Worm (Caenorhabditis elegans) whole organism, young adult: ENCODE measurements around the gene str-250.
A peak's percentile ranks its signal among the peaks of the same experiment; 100 is the strongest.

Experiments
- B0019.2 ChIP-seq: fragments of 200-800 bp; sonication (Bioruptor generic); conservative IDR thresholded peaks from 2 replicates; pipeline ENCODE4 v1.3.6; 2022; ENCODE audit warnings: missing genetic modification reagents, missing genetic modification characterization, missing compliant biosample characterization
- B0261.1 ChIP-seq: sonication (generic microtip); optimal IDR thresholded peaks from 2 replicates; lab custom pipeline; 2016; ENCODE audit warnings: mild to moderate bottlenecking, missing genetic modification characterization, moderate library complexity, missing compliant biosample characterization
- B0336.3 ChIP-seq: fragments of 200-800 bp; sonication (Bioruptor generic); IDR thresholded peaks from 2 replicates; pipeline ENCODE4 v1.3.6; 2022; ENCODE audit warnings: missing genetic modification characterization, missing compliant biosample characterization
- C06A6.2 ChIP-seq: fragments of 200-800 bp; sonication (Bioruptor generic); conservative IDR thresholded peaks from 2 replicates; pipeline ENCODE4 v1.3.6; 2022; ENCODE audit warnings: missing genetic modification characterization, missing compliant biosample characterization
- D2030.7 ChIP-seq: fragments of 200-800 bp; sonication (Bioruptor generic); IDR thresholded peaks from 2 replicates; pipeline ENCODE4 v1.3.6; 2022; ENCODE audit warnings: missing genetic modification reagents, missing genetic modification characterization, missing compliant biosample characterization
- F37B4.10 ChIP-seq: fragments of 200-800 bp; sonication (Bioruptor generic); IDR thresholded peaks from 2 replicates; pipeline ENCODE4 v1.3.6; 2022; ENCODE audit warnings: missing genetic modification characterization, missing compliant biosample characterization
- F49E8.2 ChIP-seq: sonication (generic microtip); optimal IDR thresholded peaks from 3 replicates; lab custom pipeline; 2017; ENCODE audit warnings: missing genetic modification characterization, mild to moderate bottlenecking, missing compliant biosample characterization, antibody characterized with exemption, moderate library complexity; ENCODE audit not compliant: insufficient read depth
- Y53F4B.3 ChIP-seq: fragments of 200-800 bp; sonication (Bioruptor generic); IDR thresholded peaks from 2 replicates; pipeline ENCODE4 v1.3.6; 2022; ENCODE audit warnings: missing genetic modification reagents, missing genetic modification characterization, missing compliant biosample characterization
- akir-1 ChIP-seq: fragments of 200-800 bp; sonication (Bioruptor generic); optimal IDR thresholded peaks from 2 replicates; lab custom pipeline; 2018; ENCODE audit warnings: mild to moderate bottlenecking, missing genetic modification characterization, moderate library complexity, missing compliant biosample characterization
- ama-1 ChIP-seq, 3 experiments: fragments of 150-350 bp in 1 of 3; sonication (generic microtip) in 2 of 3; optimal IDR thresholded peaks; 2 replicates each; lab custom pipeline; 2014 to 2018; ENCODE audit warnings: missing biosample characterization in 2 of 3, missing genetic modification characterization in 2 of 3, missing genetic modification reagents in 2 of 3
- aptf-2 ChIP-seq: fragments of 200-800 bp; sonication (Bioruptor generic); conservative IDR thresholded peaks from 2 replicates; pipeline ENCODE4 v1.3.6; 2022; ENCODE audit warnings: missing genetic modification reagents, missing genetic modification characterization, missing compliant biosample characterization
- atf-7 ChIP-seq: sonication (generic microtip); optimal IDR thresholded peaks from 2 replicates; lab custom pipeline; 2017; ENCODE audit warnings: mild to moderate bottlenecking, missing genetic modification characterization, missing compliant biosample characterization
- attf-3 ChIP-seq: fragments of 200-800 bp; sonication (Bioruptor generic); conservative IDR thresholded peaks from 2 replicates; pipeline ENCODE4 v1.3.6; 2022; ENCODE audit warnings: missing genetic modification reagents, missing genetic modification characterization, missing compliant biosample characterization
- attf-6 ChIP-seq: fragments of 200-800 bp; sonication (Bioruptor generic); IDR thresholded peaks from 2 replicates; pipeline ENCODE4 v1.3.6; 2022; ENCODE audit warnings: missing genetic modification reagents, missing genetic modification characterization, missing compliant biosample characterization
- ccch-3 ChIP-seq: fragments of 200-800 bp; sonication (Bioruptor generic); optimal IDR thresholded peaks from 2 replicates; lab custom pipeline; 2018; ENCODE audit warnings: mild to moderate bottlenecking, missing genetic modification characterization, missing compliant biosample characterization
- cebp-2 ChIP-seq: fragments of 200-800 bp; sonication (Bioruptor generic); IDR thresholded peaks from 2 replicates; pipeline ENCODE4 v1.3.6; 2022; ENCODE audit warnings: missing genetic modification characterization, missing compliant biosample characterization
- ceh-100 ChIP-seq: fragments of 200-800 bp; sonication (Bioruptor generic); IDR thresholded peaks from 2 replicates; pipeline ENCODE4 v1.3.6; 2022; ENCODE audit warnings: missing genetic modification reagents, missing genetic modification characterization, missing compliant biosample characterization
- ceh-79 ChIP-seq: sonication (generic microtip); optimal IDR thresholded peaks from 2 replicates; lab custom pipeline; 2017; ENCODE audit warnings: mild to moderate bottlenecking, missing genetic modification characterization, missing compliant biosample characterization
- egrh-3 ChIP-seq: fragments of 200-800 bp; sonication (Bioruptor generic); IDR thresholded peaks from 2 replicates; pipeline ENCODE4 v1.3.6; 2022; ENCODE audit warnings: missing genetic modification reagents, missing genetic modification characterization, missing compliant biosample characterization
- ets-4 ChIP-seq: fragments of 200-800 bp; sonication (Bioruptor generic); optimal IDR thresholded peaks from 2 replicates; lab custom pipeline; 2018; ENCODE audit warnings: mild to moderate bottlenecking, missing genetic modification characterization, missing compliant biosample characterization
- fkh-3 ChIP-seq: sonication (generic microtip); optimal IDR thresholded peaks from 2 replicates; lab custom pipeline; 2016; ENCODE audit warnings: mild to moderate bottlenecking, missing genetic modification characterization, missing compliant biosample characterization
- gei-17 ChIP-seq: fragments of 200-800 bp; sonication (Bioruptor generic); optimal IDR thresholded peaks from 2 replicates; lab custom pipeline; 2018; ENCODE audit warnings: mild to moderate bottlenecking, missing genetic modification characterization, missing compliant biosample characterization
- him-1 ChIP-seq: sonication (generic microtip); optimal IDR thresholded peaks from 2 replicates; lab custom pipeline; 2016; ENCODE audit warnings: missing genotype, missing genetic modification reagents, missing genetic modification characterization, missing compliant biosample characterization
- hlh-26 ChIP-seq: fragments of 200-800 bp; sonication (Bioruptor generic); conservative IDR thresholded peaks from 2 replicates; pipeline ENCODE4 v1.3.6; 2022; ENCODE audit warnings: missing genetic modification reagents, missing genetic modification characterization, missing compliant biosample characterization
- hrde-1 ChIP-seq: sonication (generic microtip); optimal IDR thresholded peaks from 2 replicates; lab custom pipeline; 2016; ENCODE audit warnings: missing genetic modification characterization, mild to moderate bottlenecking, missing compliant biosample characterization, moderate library complexity, missing genotype, missing genetic modification reagents, borderline replicate concordance
- hsf-1 ChIP-seq: fragments of 200-800 bp; sonication (Bioruptor generic); IDR thresholded peaks from 2 replicates; pipeline ENCODE4 v1.3.6; 2022; ENCODE audit warnings: missing genetic modification reagents, missing genetic modification characterization, missing compliant biosample characterization
- let-607 ChIP-seq, 2 experiments: fragments of 200-800 bp in 1 of 2; sonication (Bioruptor generic) in 1 of 2; sonication (generic microtip) in 1 of 2; optimal IDR thresholded peaks; 2 replicates each; lab custom pipeline; 2016 to 2018; ENCODE audit warnings: mild to moderate bottlenecking in 2 of 2, missing compliant biosample characterization in 2 of 2, missing genetic modification characterization in 2 of 2, moderate library complexity in 2 of 2, missing genotype in 1 of 2
- lsy-27 ChIP-seq: sonication (generic microtip); optimal IDR thresholded peaks from 2 replicates; lab custom pipeline; 2017; ENCODE audit warnings: missing genetic modification characterization, mild to moderate bottlenecking, missing compliant biosample characterization, antibody characterized with exemption, missing genotype, borderline replicate concordance; ENCODE audit not compliant: insufficient read depth
- madf-6 ChIP-seq: fragments of 200-800 bp; sonication (Bioruptor generic); IDR thresholded peaks from 2 replicates; pipeline ENCODE4 v1.3.6; 2022; ENCODE audit warnings: missing genetic modification reagents, missing genetic modification characterization, missing compliant biosample characterization
- mcd-1 ChIP-seq: fragments of 200-800 bp; sonication (Bioruptor generic); IDR thresholded peaks from 2 replicates; pipeline ENCODE4 v1.3.6; 2022; ENCODE audit warnings: missing genetic modification reagents, missing genetic modification characterization, missing compliant biosample characterization
- mel-28 ChIP-seq: sonication (generic microtip); optimal IDR thresholded peaks from 2 replicates; lab custom pipeline; 2016; ENCODE audit warnings: borderline replicate concordance, mild to moderate bottlenecking, missing genetic modification characterization, missing compliant biosample characterization
- mes-4 ChIP-seq: sonication (generic microtip); optimal IDR thresholded peaks from 2 replicates; lab custom pipeline; 2016; ENCODE audit warnings: missing genotype, missing genetic modification characterization, missing compliant biosample characterization
- mxl-1 ChIP-seq: sonication (generic microtip); optimal IDR thresholded peaks from 2 replicates; lab custom pipeline; 2016; ENCODE audit warnings: missing genetic modification characterization, missing compliant biosample characterization
- nfya-2 ChIP-seq: fragments of 200-800 bp; sonication (Bioruptor generic); IDR thresholded peaks from 2 replicates; pipeline ENCODE4 v1.3.6; 2022; ENCODE audit warnings: missing genetic modification reagents, missing genetic modification characterization, missing compliant biosample characterization
- nhr-120 ChIP-seq: fragments of 200-800 bp; sonication (Bioruptor generic); IDR thresholded peaks from 2 replicates; pipeline ENCODE4 v1.3.6; 2022; ENCODE audit warnings: missing genetic modification characterization, missing compliant biosample characterization
- nhr-179 ChIP-seq: sonication (generic microtip); optimal IDR thresholded peaks from 2 replicates; lab custom pipeline; 2016; ENCODE audit warnings: mild to moderate bottlenecking, missing genetic modification characterization, missing compliant biosample characterization
- nhr-90 ChIP-seq: sonication (generic microtip); optimal IDR thresholded peaks from 2 replicates; lab custom pipeline; 2016; ENCODE audit warnings: missing genotype, mild to moderate bottlenecking, missing genetic modification characterization, missing compliant biosample characterization
- pbrm-1 ChIP-seq: fragments of 200-800 bp; sonication (Bioruptor generic); IDR thresholded peaks from 2 replicates; pipeline ENCODE4 v1.3.6; 2022; ENCODE audit warnings: missing genetic modification reagents, missing genetic modification characterization, missing compliant biosample characterization
- sdz-38 ChIP-seq: sonication (generic microtip); optimal IDR thresholded peaks from 2 replicates; lab custom pipeline; 2016; ENCODE audit warnings: missing genotype, missing genetic modification characterization, missing compliant biosample characterization
- sea-2 ChIP-seq: fragments of 200-800 bp; sonication (Bioruptor generic); IDR thresholded peaks from 2 replicates; pipeline ENCODE4 v1.3.6; 2022; ENCODE audit warnings: missing genetic modification characterization, missing compliant biosample characterization
- snpc-3.4 ChIP-seq: sonication (generic microtip); optimal IDR thresholded peaks from 2 replicates; lab custom pipeline; 2017; ENCODE audit warnings: missing genetic modification characterization, mild to moderate bottlenecking, missing compliant biosample characterization, antibody characterized with exemption, moderate library complexity, missing genotype, missing genetic modification reagents
- sptf-2 ChIP-seq: fragments of 200-800 bp; sonication (Bioruptor generic); optimal IDR thresholded peaks from 2 replicates; lab custom pipeline; 2018; ENCODE audit warnings: mild to moderate bottlenecking, missing genetic modification characterization, missing compliant biosample characterization
- tlf-1 ChIP-seq: fragments of 200-800 bp; sonication (Bioruptor generic); optimal IDR thresholded peaks from 2 replicates; lab custom pipeline; 2018; ENCODE audit warnings: mild to moderate bottlenecking, missing genetic modification characterization, missing compliant biosample characterization
- unc-62 ChIP-seq: fragments of 150-350 bp; optimal IDR thresholded peaks from 2 replicates; lab custom pipeline; 2014; ENCODE audit warnings: missing biosample characterization, missing genetic modification reagents, missing genetic modification characterization
- ztf-22 ChIP-seq: fragments of 200-800 bp; sonication (Bioruptor generic); optimal IDR thresholded peaks from 2 replicates; lab custom pipeline; 2018; ENCODE audit warnings: mild to moderate bottlenecking, missing genetic modification characterization, moderate library complexity, missing compliant biosample characterization
- ztf-25 ChIP-seq: fragments of 200-800 bp; sonication (Bioruptor generic); IDR thresholded peaks from 2 replicates; pipeline ENCODE4 v1.3.6; 2022; ENCODE audit warnings: missing genetic modification reagents, missing genetic modification characterization, missing compliant biosample characterization
- ztf-28 ChIP-seq: fragments of 200-800 bp; sonication (Bioruptor generic); IDR thresholded peaks from 2 replicates; pipeline ENCODE4 v1.3.6; 2022; ENCODE audit warnings: missing genetic modification reagents, missing genetic modification characterization, missing compliant biosample characterization

The str-250 gene

DNA sequence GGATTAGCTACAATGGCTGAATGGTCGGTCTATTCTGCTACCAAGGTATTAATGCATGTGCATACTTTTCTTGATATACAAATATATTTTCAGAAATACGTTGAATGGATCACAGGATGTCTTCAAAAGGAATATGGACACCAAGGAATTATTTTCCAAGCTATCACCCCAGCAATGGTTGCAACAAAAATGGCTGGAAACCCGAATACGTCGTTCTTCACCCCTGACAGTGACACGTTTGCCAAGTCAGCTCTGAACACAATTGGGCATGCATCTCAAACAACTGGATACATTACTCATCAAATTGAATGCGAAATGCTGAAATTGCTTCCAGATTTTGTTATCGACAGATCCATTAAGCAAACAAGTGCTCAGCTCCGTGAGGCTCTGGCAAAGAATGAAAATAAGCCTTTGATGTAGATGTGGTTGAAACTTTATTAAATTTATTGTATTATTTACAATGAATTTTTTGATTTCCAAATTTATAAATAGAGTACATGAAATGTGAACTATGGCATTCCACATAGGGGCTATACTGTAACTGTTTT is 10.8 kb upstream of the str-250 start (continued):
- TF ChIP-seq F49E8.2 (tag; lab: Kevin White, UChicago): no peak
- TF ChIP-seq sdz-38 (tag; lab: Kevin White, UChicago): no peak
- peak; percentile 76 for TF ChIP-seq gei-17 (GFP tag; lab: Kevin White, UChicago)
- TF ChIP-seq B0261.1 (tag; lab: Kevin White, UChicago): no peak
- no peak for TF ChIP-seq nhr-179 (tag; lab: Kevin White, UChicago)
- no peak for TF ChIP-seq him-1 (tag; lab: Kevin White, UChicago)
- TF ChIP-seq ztf-22: peak; percentile 76
- TF ChIP-seq hsf-1: peak; percentile 65; the same call in 1 of the 2 replicates
- TF ChIP-seq aptf-2 (GFP tag; lab: Robert Waterston, UW): no peak
- 0 out of 2 replicates have a peak, but pooled peaks have one; percentile 16 for TF ChIP-seq attf-3
- TF ChIP-seq let-607 (tag; optimal IDR thresholded peaks at IDR 0.05; lab: Kevin White, UChicago): peak; percentile 4 to 34
- TF ChIP-seq F37B4.10 (GFP tag; lab: Robert Waterston, UW): peak; percentile 93; the same call in 1 of the 2 replicates
- peak; percentile 54; the same call in 1 of the 2 replicates for TF ChIP-seq ceh-100 (GFP tag; lab: Robert Waterston, UW)
- peak; percentile 81 for TF ChIP-seq ets-4 (GFP tag; lab: Kevin White, UChicago)
- no peak for TF ChIP-seq hrde-1 (tag; lab: Kevin White, UChicago)
- no peak for TF ChIP-seq hlh-26
- no peak; the same call in 1 of the 2 replicates for TF ChIP-seq B0019.2 (GFP tag; lab: Robert Waterston, UW)
- TF ChIP-seq ama-1 (optimal IDR thresholded peaks at IDR 0.05; lab: Kevin White, UChicago): peak; percentile 91
- TF ChIP-seq ama-1 (GFP tag; optimal IDR thresholded peaks at IDR 0.05; lab: Kevin White, UChicago): no peak
- TF ChIP-seq madf-6 (GFP tag; lab: Robert Waterston, UW): no peak; the same call in 1 of the 2 replicates
- TF ChIP-seq ztf-25 (GFP tag; lab: Robert Waterston, UW): 0 out of 2 replicates have a peak, but pooled peaks have one; percentile 6
- peak; percentile 70 for TF ChIP-seq mcd-1 (GFP tag; lab: Robert Waterston, UW)
- 0 out of 2 replicates have a peak, but pooled peaks have one; percentile 58 for TF ChIP-seq cebp-2 (GFP tag; lab: Robert Waterston, UW)
- TF ChIP-seq mxl-1 (tag; lab: Kevin White, UChicago): no peak
- TF ChIP-seq ccch-3 (GFP tag; lab: Kevin White, UChicago): no peak
- peak; percentile 61; the same call in 1 of the 2 replicates for TF ChIP-seq pbrm-1 (GFP tag; lab: Robert Waterston, UW)
- no peak for TF ChIP-seq akir-1
- TF ChIP-seq unc-62 (GFP tag; lab: Kevin White, UChicago): no peak
- TF ChIP-seq egrh-3: no peak
- TF ChIP-seq tlf-1 (GFP tag; lab: Kevin White, UChicago): peak; percentile 91
- peak; percentile 22; the same call in 1 of the 2 replicates for TF ChIP-seq sea-2 (GFP tag; lab: Robert Waterston, UW)
- peak; percentile 74 for TF ChIP-seq C06A6.2 (GFP tag; lab: Robert Waterston, UW)
- TF ChIP-seq nfya-2 (GFP tag; lab: Robert Waterston, UW): no peak
- no peak for TF ChIP-seq fkh-3 (tag; lab: Kevin White, UChicago)
- TF ChIP-seq B0336.3 (GFP tag; lab: Robert Waterston, UW): peak; percentile 96
- no peak for TF ChIP-seq snpc-3.4
- peak; percentile 88 for TF ChIP-seq mel-28 (tag; lab: Kevin White, UChicago)
- no peak for TF ChIP-seq sptf-2
- no peak for TF ChIP-seq ceh-79
- TF ChIP-seq atf-7 (tag; lab: Kevin White, UChicago): peak; percentile 90
- 0 out of 2 replicates have a peak, but pooled peaks have one; percentile 75 for TF ChIP-seq ztf-28
- TF ChIP-seq mes-4: no peak
- no peak; the same call in 1 of the 2 replicates for TF ChIP-seq D2030.7 (GFP tag; lab: Robert Waterston, UW)
- peak; percentile 94 for TF ChIP-seq nhr-90 (tag; lab: Kevin White, UChicago)
- TF ChIP-seq Y53F4B.3: no peak; the same call in 1 of the 2 replicates
- no peak for TF ChIP-seq nhr-120
- peak; percentile 71 for TF ChIP-seq attf-6 (GFP tag; lab: Robert Waterston, UW)
- no peak for TF ChIP-seq lsy-27 (tag; lab: Kevin White, UChicago)
